Fruit fly (Drosophila melanogaster) whole organism, pupa: ENCODE data around the gene CG31220.

ENCODE experiments used
- CG10348 ChIP-seq: fragments of 200-800 bp; sonication (Bioruptor generic); IDR thresholded peaks from 2 replicates; pipeline ENCODE4 v1.3.6; 2022; ENCODE audit warnings: missing biosample characterization, missing genetic modification characterization
- CG13204 ChIP-seq: fragments of 200-800 bp; sonication (Bioruptor generic); optimal IDR thresholded peaks from 2 replicates; lab custom pipeline; 2018; ENCODE audit warnings: missing biosample characterization, mild to moderate bottlenecking, missing genetic modification characterization, moderate library complexity
- CG14655 ChIP-seq: fragments of 200-800 bp; sonication (Bioruptor generic); optimal IDR thresholded peaks from 3 replicates; lab custom pipeline; 2017; ENCODE audit warnings: mild to moderate bottlenecking, missing biosample characterization, missing genetic modification reagents, missing genetic modification characterization
- CG17806 ChIP-seq: fragments of 200-800 bp; sonication (Bioruptor generic); optimal IDR thresholded peaks from 2 replicates; lab custom pipeline; 2018; ENCODE audit warnings: missing biosample characterization, mild to moderate bottlenecking, missing genetic modification characterization, moderate library complexity
- CG32121 ChIP-seq: fragments of 200-800 bp; sonication (Bioruptor generic); IDR thresholded peaks from 2 replicates; pipeline ENCODE4 v1.3.6; 2022; ENCODE audit warnings: missing biosample characterization, missing genetic modification characterization
- CG4496 ChIP-seq: fragments of 200-800 bp; sonication (Bioruptor generic); IDR thresholded peaks from 3 replicates; pipeline ENCODE4 v1.3.6; 2022; ENCODE audit warnings: missing biosample characterization, missing genetic modification characterization
- CG8159 ChIP-seq: fragments of 200-800 bp; sonication (Bioruptor generic); optimal IDR thresholded peaks from 3 replicates; lab custom pipeline; 2018; ENCODE audit warnings: missing biosample characterization, mild to moderate bottlenecking, missing genetic modification characterization, moderate library complexity
- CG8301 ChIP-seq: fragments of 200-800 bp; sonication (Bioruptor generic); optimal IDR thresholded peaks from 2 replicates; lab custom pipeline; 2018; ENCODE audit warnings: missing biosample characterization, mild to moderate bottlenecking, missing genetic modification characterization
- CG9948 ChIP-seq: fragments of 200-800 bp; sonication (Bioruptor generic); optimal IDR thresholded peaks from 2 replicates; lab custom pipeline; 2018; ENCODE audit warnings: missing biosample characterization, mild to moderate bottlenecking, missing genetic modification characterization, moderate library complexity
- EcR ChIP-seq: fragments of 200-800 bp; sonication (Bioruptor generic); optimal IDR thresholded peaks from 3 replicates; lab custom pipeline; 2019; ENCODE audit warnings: missing biosample characterization, missing genetic modification characterization, mild to moderate bottlenecking, moderate library complexity, missing genetic modification reagents
- Ets98B ChIP-seq: fragments of 200-800 bp; sonication (Bioruptor generic); IDR thresholded peaks from 2 replicates; pipeline ENCODE4 v1.3.6; 2022; ENCODE audit warnings: missing biosample characterization, missing genetic modification characterization
- Pif1A ChIP-seq: fragments of 200-800 bp; sonication (Bioruptor generic); optimal IDR thresholded peaks from 3 replicates; lab custom pipeline; 2016; ENCODE audit warnings: missing biosample characterization, missing genetic modification characterization
- Pif1B ChIP-seq: fragments of 200-800 bp; sonication (Bioruptor generic); optimal IDR thresholded peaks from 3 replicates; lab custom pipeline; 2016; ENCODE audit warnings: missing biosample characterization, missing genetic modification characterization
- Snoo ChIP-seq: fragments of 200-800 bp; sonication (Bioruptor generic); optimal IDR thresholded peaks from 3 replicates; lab custom pipeline; 2017; ENCODE audit warnings: missing biosample characterization, mild to moderate bottlenecking, missing genetic modification characterization, inconsistent platforms

DNA sequence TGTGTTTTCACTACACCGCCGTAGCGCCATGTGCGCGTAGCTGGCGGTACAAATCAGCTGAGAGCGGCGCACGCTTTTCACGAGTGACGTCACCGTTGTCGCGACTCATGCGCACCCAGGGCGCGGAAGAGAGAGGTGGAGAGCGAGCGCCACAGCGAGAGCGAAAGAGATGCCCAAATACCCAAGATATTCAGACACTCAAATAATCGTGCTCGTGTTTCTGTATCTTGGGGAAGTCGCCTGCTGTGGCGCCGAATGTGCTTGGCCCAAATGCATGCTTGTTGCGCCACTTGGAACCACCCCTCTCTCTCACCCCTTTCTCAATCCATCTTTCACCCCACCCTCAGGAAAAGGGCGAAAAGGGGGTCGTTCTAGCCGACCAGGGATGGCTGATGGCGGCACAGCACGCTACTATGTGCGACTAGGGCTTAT lies 15.6 kb upstream of the CG31220 start, which contains the start of gene CG6231:
- TF ChIP-seq CG13204 (GFP tag; lab: Kevin White, UChicago): peak; percentile 92
- no peak for TF ChIP-seq Pif1B (GFP tag; lab: Kevin White, UChicago)
- no peak for TF ChIP-seq CG8301 (tag; lab: Kevin White, UChicago)
- TF ChIP-seq Ets98B: no peak; the same call in 1 of the 2 replicates
- TF ChIP-seq EcR (GFP tag; lab: Kevin White, UChicago): no peak
- TF ChIP-seq CG10348 (GFP tag; lab: Robert Waterston, UW): no peak
- no peak for TF ChIP-seq CG14655 (GFP tag; lab: Kevin White, UChicago)
- no peak for TF ChIP-seq Snoo
- no peak for TF ChIP-seq Pif1A
- no peak for TF ChIP-seq CG8159
- TF ChIP-seq CG9948 (tag; lab: Kevin White, UChicago): no peak
- TF ChIP-seq CG4496: no peak
- TF ChIP-seq CG17806: no peak
- 0 out of 2 replicates have a peak, but pooled peaks have one; percentile 42 for TF ChIP-seq CG32121 (GFP tag; lab: Robert Waterston, UW)
